Worm (Caenorhabditis elegans) whole organism, L2 larva: ENCODE data around the gene T24F1.4.

Source experiments
- R02D3.7 ChIP-seq: fragments of 150-350 bp; optimal IDR thresholded peaks from 2 replicates; lab custom pipeline; 2014; ENCODE audit warnings: missing biosample characterization, missing genetic modification characterization
- aly-2 ChIP-seq: fragments of 150-350 bp; optimal IDR thresholded peaks from 2 replicates; lab custom pipeline; 2014; ENCODE audit warnings: missing biosample characterization, missing genetic modification characterization
- ama-1 ChIP-seq: fragments of 150-350 bp; optimal IDR thresholded peaks from 2 replicates; lab custom pipeline; 2018; ENCODE audit warnings: inconsistent platforms
- ceh-82 ChIP-seq: fragments of 150-350 bp; optimal IDR thresholded peaks from 2 replicates; lab custom pipeline; 2014; ENCODE audit warnings: missing biosample characterization, missing genetic modification characterization
- elt-1 ChIP-seq: fragments of 150-350 bp; optimal IDR thresholded peaks from 2 replicates; lab custom pipeline; 2014; ENCODE audit warnings: missing biosample characterization, missing genetic modification characterization
- fos-1 ChIP-seq: fragments of 150-350 bp; optimal IDR thresholded peaks from 2 replicates; lab custom pipeline; 2014; ENCODE audit warnings: missing biosample characterization, missing genetic modification characterization
- lin-39 ChIP-seq: fragments of 150-350 bp; optimal IDR thresholded peaks from 2 replicates; lab custom pipeline; 2014; ENCODE audit warnings: missing biosample characterization, missing genetic modification reagents, missing genetic modification characterization
- mbf-1 ChIP-seq: sonication (generic microtip); optimal IDR thresholded peaks from 2 replicates; lab custom pipeline; 2017; ENCODE audit warnings: missing biosample characterization, missing genetic modification characterization
- nhr-12 ChIP-seq: fragments of 150-350 bp; optimal IDR thresholded peaks from 2 replicates; lab custom pipeline; 2014; ENCODE audit warnings: missing biosample characterization, missing genetic modification characterization
- nhr-237 ChIP-seq: fragments of 150-350 bp; optimal IDR thresholded peaks from 2 replicates; lab custom pipeline; 2014; ENCODE audit warnings: missing biosample characterization, missing genetic modification characterization
- snpc-4 ChIP-seq: fragments of 150-350 bp; optimal IDR thresholded peaks from 2 replicates; lab custom pipeline; 2014; ENCODE audit warnings: missing biosample characterization, missing genetic modification characterization

ce11 chrII:11284701-11285100 is 29.4 kb downstream of the T24F1.4 start:
- TF ChIP-seq nhr-12 (tag; lab: Kevin White, UChicago) (no peak), fos-1 (tag; lab: Kevin White, UChicago) (no peak), mbf-1 (no peak), ceh-82 (no peak), nhr-237 (no peak), snpc-4 (tag; lab: Kevin White, UChicago) (no peak), ama-1 (no peak), lin-39 (tag; lab: Kevin White, UChicago) (no peak), aly-2 (tag; lab: Kevin White, UChicago) (no peak), R02D3.7 (tag; lab: Kevin White, UChicago) (no peak), elt-1 (tag; lab: Kevin White, UChicago) (no peak)
